Worm (Caenorhabditis elegans) whole organism, midembryonic: ENCODE data around the gene cog-1.

ENCODE experiments used
- T22C8.4 ChIP-seq: fragments of 200-800 bp; sonication (Bioruptor generic); IDR thresholded peaks from 2 replicates; pipeline ENCODE4 v1.3.6; 2022; ENCODE audit warnings: missing genetic modification characterization, missing compliant biosample characterization
- cog-1 ChIP-seq: sonication (generic microtip); optimal IDR thresholded peaks from 2 replicates; lab custom pipeline; 2016; ENCODE audit warnings: missing genetic modification characterization, missing compliant biosample characterization
- flt-1 ChIP-seq: fragments of 200-800 bp; sonication (Bioruptor generic); IDR thresholded peaks from 2 replicates; pipeline ENCODE4 v1.3.6; 2022; ENCODE audit warnings: missing genetic modification characterization, missing compliant biosample characterization
- ref-1 ChIP-seq: fragments of 200-800 bp; sonication (Bioruptor generic); conservative IDR thresholded peaks from 2 replicates; pipeline ENCODE4 v1.3.6; 2022; ENCODE audit warnings: missing genetic modification reagents, missing genetic modification characterization, missing compliant biosample characterization

ce11 chrII:14935431-14936071, 33.3 kb downstream of the cog-1 start:
- TF ChIP-seq ref-1 (GFP tag; lab: Robert Waterston, UW) (no peak), cog-1 (tag; lab: Kevin White, UChicago) (no peak), T22C8.4 (no peak), flt-1 (GFP tag; lab: Robert Waterston, UW) (no peak)
